Fruit fly (Drosophila melanogaster) whole organism, embryonic: ENCODE data around the gene Spase25.

Experiments
- Antp ChIP-seq: fragments of 200-800 bp; sonication (Bioruptor generic); optimal IDR thresholded peaks from 3 replicates; lab custom pipeline; 2016; ENCODE audit warnings: missing biosample characterization, missing genetic modification characterization
- CG11456 ChIP-seq: fragments of 200-800 bp; sonication (Bioruptor generic); IDR thresholded peaks from 3 replicates; pipeline ENCODE4 v1.3.6; 2022; ENCODE audit warnings: missing biosample characterization, missing genetic modification characterization
- CG14050 ChIP-seq: fragments of 200-800 bp; sonication (Bioruptor generic); IDR thresholded peaks from 3 replicates; pipeline ENCODE4 v1.3.6; 2022; ENCODE audit warnings: missing biosample characterization, missing genetic modification characterization
- CG14441 ChIP-seq: fragments of 200-800 bp; sonication (Bioruptor generic); IDR thresholded peaks from 2 replicates; pipeline ENCODE4 v1.3.6; 2022; ENCODE audit warnings: missing biosample characterization, missing genetic modification characterization
- CG14860 ChIP-seq: fragments of 200-800 bp; sonication (Bioruptor generic); IDR thresholded peaks from 3 replicates; pipeline ENCODE4 v1.3.6; 2022; ENCODE audit warnings: missing biosample characterization, missing genetic modification characterization; ENCODE audit not compliant: partially characterized antibody
- CG1602 ChIP-seq: fragments of 200-800 bp; sonication (Bioruptor generic); optimal IDR thresholded peaks from 3 replicates; lab custom pipeline; 2016; ENCODE audit warnings: missing biosample characterization, missing genetic modification characterization
- CG2712 ChIP-seq: fragments of 200-800 bp; optimal IDR thresholded peaks from 3 replicates; lab custom pipeline; 2019; ENCODE audit warnings: missing biosample characterization, mild to moderate bottlenecking, missing genetic modification characterization, moderate library complexity
- CG2875 ChIP-seq: fragments of 200-800 bp; sonication (Bioruptor generic); optimal IDR thresholded peaks from 2 replicates; lab custom pipeline; 2017; ENCODE audit warnings: missing biosample characterization, mild to moderate bottlenecking, missing genetic modification characterization, missing genetic modification reagents
- CG3163 ChIP-seq: fragments of 200-800 bp; sonication (Bioruptor generic); optimal IDR thresholded peaks from 3 replicates; lab custom pipeline; 2016; ENCODE audit warnings: missing biosample characterization, missing genetic modification characterization
- CG4404 ChIP-seq: fragments of 200-800 bp; sonication (Bioruptor generic); IDR thresholded peaks from 2 replicates; pipeline ENCODE4 v1.3.6; 2022; ENCODE audit warnings: missing biosample characterization, missing genetic modification characterization
- CG8281 ChIP-seq: fragments of 200-800 bp; sonication (Bioruptor generic); optimal IDR thresholded peaks from 2 replicates; lab custom pipeline; 2018; ENCODE audit warnings: missing biosample characterization, mild to moderate bottlenecking, missing genetic modification characterization, moderate library complexity
- CG8290 ChIP-seq, 3 experiments: fragments of 200-800 bp; sonication (Bioruptor generic); optimal IDR thresholded peaks; 2 replicates each; lab custom pipeline; 2016 to 2019; ENCODE audit warnings: missing biosample characterization in 3 of 3, missing genetic modification characterization in 3 of 3, mild to moderate bottlenecking in 2 of 3, moderate library complexity in 1 of 3
- CG8359 ChIP-seq: fragments of 200-800 bp; sonication (Bioruptor generic); optimal IDR thresholded peaks from 2 replicates; lab custom pipeline; 2017; ENCODE audit warnings: missing biosample characterization, mild to moderate bottlenecking, missing genetic modification characterization, borderline replicate concordance
- CTCF ChIP-seq: fragments of 200-800 bp; sonication (Bioruptor generic); optimal IDR thresholded peaks from 2 replicates; lab custom pipeline; 2017; ENCODE audit warnings: missing biosample characterization, mild to moderate bottlenecking, missing genetic modification characterization, moderate library complexity
- Dfd ChIP-seq, 2 experiments: fragments of >200 bp; optimal IDR thresholded peaks; 2 replicates each; lab custom pipeline; 2017; ENCODE audit warnings: missing biosample characterization in 2 of 2, missing genetic modification characterization in 2 of 2
- Drgx ChIP-seq: fragments of 200-800 bp; sonication (Bioruptor generic); IDR thresholded peaks from 2 replicates; pipeline ENCODE4 v1.3.6; 2022; ENCODE audit warnings: missing biosample characterization, missing genetic modification characterization
- Ets65A ChIP-seq: fragments of 200-800 bp; sonication (Bioruptor generic); peaks from one replicate; lab custom pipeline; 2016; ENCODE audit warnings: missing biosample characterization, missing genetic modification characterization
- HHEX ChIP-seq: fragments of 200-800 bp; sonication (Bioruptor generic); optimal IDR thresholded peaks from 3 replicates; lab custom pipeline; 2017; ENCODE audit warnings: missing biosample characterization, mild to moderate bottlenecking, missing genetic modification characterization, missing genetic modification reagents
- Hey ChIP-seq: fragments of 200-800 bp; sonication (Bioruptor generic); optimal IDR thresholded peaks from 3 replicates; lab custom pipeline; 2018; ENCODE audit warnings: missing biosample characterization, mild to moderate bottlenecking, missing genetic modification characterization
- HmgD ChIP-seq: fragments of 200-800 bp; sonication (Bioruptor generic); optimal IDR thresholded peaks from 3 replicates; lab custom pipeline; 2016; ENCODE audit warnings: missing biosample characterization, missing genetic modification characterization
- Hmx ChIP-seq: fragments of 200-800 bp; sonication (Bioruptor generic); optimal IDR thresholded peaks from 2 replicates; lab custom pipeline; 2016; ENCODE audit warnings: missing biosample characterization, missing genetic modification characterization
- Hsf ChIP-seq: fragments of 200-800 bp; sonication (Bioruptor generic); optimal IDR thresholded peaks from 3 replicates; lab custom pipeline; 2016; ENCODE audit warnings: missing biosample characterization, missing genetic modification characterization
- Med ChIP-seq: fragments of 200-800 bp; sonication (Bioruptor generic); peaks from one replicate; lab custom pipeline; 2016; ENCODE audit warnings: missing biosample characterization, missing genetic modification characterization, mild to moderate bottlenecking, inconsistent platforms, moderate library complexity
- Meics ChIP-seq: fragments of 200-800 bp; sonication (Bioruptor generic); optimal IDR thresholded peaks from 2 replicates; lab custom pipeline; 2017; ENCODE audit warnings: missing biosample characterization, mild to moderate bottlenecking, missing genetic modification characterization
- Mrtf ChIP-seq: fragments of 200-800 bp; sonication (Bioruptor generic); IDR thresholded peaks from 3 replicates; pipeline ENCODE4 v1.3.6; 2022; ENCODE audit warnings: missing biosample characterization, missing genetic modification characterization
- NK7.1 ChIP-seq: fragments of 200-800 bp; sonication (Bioruptor generic); optimal IDR thresholded peaks from 3 replicates; lab custom pipeline; 2016; ENCODE audit warnings: missing biosample characterization, missing genetic modification characterization
- Poxn ChIP-seq: fragments of 200-800 bp; sonication (Bioruptor generic); IDR thresholded peaks from 2 replicates; pipeline ENCODE4 v1.3.6; 2022; ENCODE audit warnings: missing biosample characterization, missing genetic modification characterization
- Side ChIP-seq: fragments of 200-800 bp; sonication (Bioruptor generic); optimal IDR thresholded peaks from 2 replicates; lab custom pipeline; 2016; ENCODE audit warnings: missing biosample characterization, missing genetic modification characterization
- Sin3A ChIP-seq: fragments of >200 bp; optimal IDR thresholded peaks from 2 replicates; lab custom pipeline; 2018
- Sox100B ChIP-seq: fragments of 200-800 bp; sonication (Bioruptor generic); optimal IDR thresholded peaks from 3 replicates; lab custom pipeline; 2018; ENCODE audit warnings: missing biosample characterization, mild to moderate bottlenecking, missing genetic modification characterization
- Vsx1 ChIP-seq: fragments of 200-800 bp; sonication (Bioruptor generic); optimal IDR thresholded peaks from 2 replicates; lab custom pipeline; 2017; ENCODE audit warnings: missing biosample characterization, mild to moderate bottlenecking, missing genetic modification characterization, missing genetic modification reagents
- Xbp1 ChIP-seq: fragments of 200-800 bp; sonication (Bioruptor generic); optimal IDR thresholded peaks from 3 replicates; lab custom pipeline; 2016; ENCODE audit warnings: missing biosample characterization, mild to moderate bottlenecking, missing genetic modification characterization
- Xrp1 ChIP-seq: fragments of 200-800 bp; sonication (Bioruptor generic); IDR thresholded peaks from 2 replicates; pipeline ENCODE4 v1.3.6; 2022; ENCODE audit warnings: missing biosample characterization, missing genetic modification characterization
- abd-A ChIP-seq: fragments of 200-800 bp; sonication (Bioruptor generic); optimal IDR thresholded peaks from 3 replicates; lab custom pipeline; 2019; ENCODE audit warnings: missing biosample characterization, mild to moderate bottlenecking, missing genetic modification characterization, moderate library complexity
- disco-r ChIP-seq: fragments of 200-800 bp; sonication (Bioruptor generic); optimal IDR thresholded peaks from 2 replicates; lab custom pipeline; 2016; ENCODE audit warnings: missing biosample characterization, missing genetic modification characterization
- exex ChIP-seq: fragments of 200-800 bp; sonication (Bioruptor generic); optimal IDR thresholded peaks from 4 replicates; lab custom pipeline; 2018; ENCODE audit warnings: missing biosample characterization, mild to moderate bottlenecking, missing genetic modification characterization, moderate library complexity
- fd64A ChIP-seq: fragments of 200-800 bp; sonication (Bioruptor generic); optimal IDR thresholded peaks from 3 replicates; lab custom pipeline; 2018; ENCODE audit warnings: missing biosample characterization, mild to moderate bottlenecking, missing genetic modification characterization
- ham ChIP-seq: fragments of 200-800 bp; sonication (Bioruptor generic); IDR thresholded peaks from 2 replicates; pipeline ENCODE4 v1.3.6; 2022; ENCODE audit warnings: missing biosample characterization, missing genetic modification characterization
- her ChIP-seq: fragments of 200-800 bp; sonication (Bioruptor generic); optimal IDR thresholded peaks from 2 replicates; lab custom pipeline; 2016; ENCODE audit warnings: missing biosample characterization, missing genetic modification characterization
- lilli ChIP-seq: fragments of 200-800 bp; sonication (Bioruptor generic); optimal IDR thresholded peaks from 3 replicates; lab custom pipeline; 2016; ENCODE audit warnings: missing biosample characterization, missing genetic modification characterization
- nmo ChIP-seq: fragments of 200-800 bp; sonication (Bioruptor generic); optimal IDR thresholded peaks from 2 replicates; lab custom pipeline; 2018; ENCODE audit warnings: missing biosample characterization, mild to moderate bottlenecking, missing genetic modification characterization, moderate library complexity
- nom ChIP-seq: fragments of 200-800 bp; sonication (Bioruptor generic); optimal IDR thresholded peaks from 2 replicates; lab custom pipeline; 2017; ENCODE audit warnings: missing biosample characterization, missing genetic modification characterization, mild to moderate bottlenecking, moderate library complexity, missing genetic modification reagents
- pros ChIP-seq: fragments of 200-800 bp; sonication (Bioruptor generic); optimal IDR thresholded peaks from 3 replicates; lab custom pipeline; 2019; ENCODE audit warnings: missing biosample characterization, mild to moderate bottlenecking, missing genetic modification characterization, moderate library complexity
- pum ChIP-seq: fragments of 200-800 bp; sonication (Bioruptor generic); optimal IDR thresholded peaks from 2 replicates; lab custom pipeline; 2016; ENCODE audit warnings: missing biosample characterization, missing genetic modification characterization
- sna ChIP-seq: fragments of 200-800 bp; sonication (Bioruptor generic); IDR thresholded peaks from 2 replicates; pipeline ENCODE4 v1.3.6; 2022; ENCODE audit warnings: missing biosample characterization, missing genetic modification characterization; ENCODE audit not compliant: partially characterized antibody
- sug ChIP-seq: fragments of 200-800 bp; optimal IDR thresholded peaks from 2 replicates; lab custom pipeline; 2019; ENCODE audit warnings: missing biosample characterization, mild to moderate bottlenecking, missing genetic modification characterization, moderate library complexity
- tna ChIP-seq: fragments of 200-800 bp; sonication (Bioruptor generic); IDR thresholded peaks from 2 replicates; pipeline ENCODE4 v1.3.6; 2022; ENCODE audit warnings: missing biosample characterization, missing genetic modification characterization; ENCODE audit not compliant: partially characterized antibody
- vfl ChIP-seq: fragments of 200-800 bp; sonication (Bioruptor generic); optimal IDR thresholded peaks from 2 replicates; lab custom pipeline; 2016; ENCODE audit warnings: missing biosample characterization, missing genetic modification characterization

The Spase25 gene

DNA sequence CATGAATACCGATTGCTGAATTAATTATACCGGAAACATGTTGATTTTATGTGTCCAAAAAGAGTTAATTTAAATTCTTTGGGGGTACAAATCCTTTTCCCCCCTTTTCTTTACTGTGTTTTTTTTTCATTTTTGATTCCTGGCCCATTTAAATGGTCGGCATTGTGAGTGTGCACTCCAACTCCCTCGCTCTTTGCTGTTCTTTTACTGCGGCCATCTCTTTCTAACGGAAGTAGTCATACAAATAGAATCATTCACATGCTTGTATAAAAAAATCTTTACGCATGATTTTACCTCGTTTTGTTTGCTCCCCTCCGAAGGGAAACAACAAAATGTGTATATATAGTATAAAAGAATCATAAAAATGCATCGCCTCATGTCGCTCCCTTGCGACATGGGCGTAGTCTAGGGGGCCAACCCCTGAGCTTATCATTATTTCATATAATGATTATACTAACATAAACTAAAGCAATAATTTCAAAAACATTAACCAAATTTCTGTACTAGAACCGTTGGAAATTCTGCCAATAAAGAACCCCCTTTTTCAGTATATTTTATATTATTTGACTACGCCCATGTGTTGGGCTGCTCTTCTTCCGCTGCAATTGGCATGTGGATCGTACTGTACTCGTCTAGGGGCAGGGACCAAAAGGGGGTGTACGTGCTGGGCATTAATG lies 43.1 kb downstream of the Spase25 start (continued):
- TF ChIP-seq Antp (GFP tag; lab: Kevin White, UChicago) (no peak), CG2875 (peak; percentile 82), tna (GFP tag; lab: Robert Waterston, UW) (no peak), exex (tag; lab: Kevin White, UChicago) (no peak), Poxn (no peak), HmgD (no peak), CG14441 (GFP tag; lab: Robert Waterston, UW) (peak; percentile 56), CG8281 (tag; lab: Kevin White, UChicago) (peak; percentile 57), CG11456 (GFP tag; lab: Robert Waterston, UW) (peak; percentile 51; the same call in 1 of the 3 replicates), sna (GFP tag; lab: Robert Waterston, UW) (no peak), lilli (peak; percentile 64), her (GFP tag; lab: Kevin White, UChicago) (no peak), CTCF (GFP tag; lab: Kevin White, UChicago) (peak; percentile 54), HHEX (GFP tag; lab: Kevin White, UChicago) (peak; percentile 33), CG8290 (GFP tag; optimal IDR thresholded peaks at IDR 0.05; lab: Kevin White, UChicago) (peak; percentile 50), CG8290 (tag; optimal IDR thresholded peaks at IDR 0.05; lab: Kevin White, UChicago) (peak in 1 of 2 experiments; percentile 12), nom (GFP tag; lab: Kevin White, UChicago) (peak; percentile 62), CG2712 (tag; lab: Kevin White, UChicago) (peak; percentile 93), Dfd (GFP tag; optimal IDR thresholded peaks at IDR 0.05; lab: Kevin White, UChicago) (no peak), Hey (tag; lab: Kevin White, UChicago) (no peak), ham (GFP tag; lab: Robert Waterston, UW) (no peak), Ets65A (peak; percentile 90), pros (GFP tag; lab: Kevin White, UChicago) (peak; percentile 26), sug (peak; percentile 32), CG14860 (no peak)

DNA sequence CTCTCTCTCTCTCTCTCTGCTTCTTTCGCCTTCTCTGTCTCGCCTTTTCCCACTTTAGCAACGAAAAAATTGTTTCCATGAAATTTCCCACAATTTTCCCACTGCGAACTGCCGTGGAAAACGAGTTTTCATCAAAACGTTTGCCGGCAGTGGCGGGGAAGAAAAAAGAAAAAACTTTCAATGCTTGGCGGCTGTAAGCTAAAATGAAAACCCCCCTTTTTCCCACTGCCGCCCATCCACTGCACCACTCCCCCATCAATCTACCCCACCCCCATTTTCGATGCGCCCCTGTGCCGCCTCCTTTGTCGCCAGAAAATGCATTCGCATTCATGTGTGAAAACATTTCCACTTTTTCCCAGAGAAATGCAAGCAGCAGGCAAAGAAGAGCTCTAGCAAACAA lies 46.2 kb downstream of the Spase25 start:
- TF ChIP-seq fd64A (GFP tag; lab: Kevin White, UChicago) (no peak), abd-A (no peak), CG3163 (GFP tag; lab: Kevin White, UChicago) (no peak), CG1602 (no peak), pros (GFP tag; lab: Kevin White, UChicago) (no peak), Hmx (GFP tag; lab: Kevin White, UChicago) (no peak), nmo (GFP tag; lab: Kevin White, UChicago) (no peak), Meics (GFP tag; lab: Kevin White, UChicago) (no peak), Hsf (GFP tag; lab: Kevin White, UChicago) (no peak), Vsx1 (no peak), CG14050 (no peak), Sox100B (no peak), Dfd (GFP tag; optimal IDR thresholded peaks at IDR 0.05; lab: Kevin White, UChicago) (no peak), Sin3A (no peak), Xbp1 (GFP tag; lab: Kevin White, UChicago) (no peak), disco-r (GFP tag; lab: Kevin White, UChicago) (no peak), CG4404 (GFP tag; lab: Robert Waterston, UW) (no peak), CG2875 (no peak), Drgx (peak; percentile 71), Mrtf (GFP tag; lab: Robert Waterston, UW) (no peak), pum (GFP tag; lab: Kevin White, UChicago) (no peak), CG8359 (GFP tag; lab: Kevin White, UChicago) (peak; percentile 20), Xrp1 (GFP tag; lab: Robert Waterston, UW) (0 out of 2 replicates have a peak, but pooled peaks have one; percentile 29), vfl (GFP tag; lab: Kevin White, UChicago) (no peak), NK7.1 (GFP tag; lab: Kevin White, UChicago) (no peak), Side (GFP tag; lab: Kevin White, UChicago) (no peak), Med (GFP tag; lab: Kevin White, UChicago) (no peak)
